Fruit fly (Drosophila melanogaster) whole organism, pupa: Measurements from ENCODE around the gene ush.

Experiments used
- CG10348 ChIP-seq: fragments of 200-800 bp; sonication (Bioruptor generic); IDR thresholded peaks from 2 replicates; pipeline ENCODE4 v1.3.6; 2022; ENCODE audit warnings: missing biosample characterization, missing genetic modification characterization
- CG13204 ChIP-seq: fragments of 200-800 bp; sonication (Bioruptor generic); optimal IDR thresholded peaks from 2 replicates; lab custom pipeline; 2018; ENCODE audit warnings: missing biosample characterization, mild to moderate bottlenecking, missing genetic modification characterization, moderate library complexity
- CG14655 ChIP-seq: fragments of 200-800 bp; sonication (Bioruptor generic); optimal IDR thresholded peaks from 3 replicates; lab custom pipeline; 2017; ENCODE audit warnings: mild to moderate bottlenecking, missing biosample characterization, missing genetic modification reagents, missing genetic modification characterization
- CG32121 ChIP-seq: fragments of 200-800 bp; sonication (Bioruptor generic); IDR thresholded peaks from 2 replicates; pipeline ENCODE4 v1.3.6; 2022; ENCODE audit warnings: missing biosample characterization, missing genetic modification characterization
- CG8159 ChIP-seq: fragments of 200-800 bp; sonication (Bioruptor generic); optimal IDR thresholded peaks from 3 replicates; lab custom pipeline; 2018; ENCODE audit warnings: missing biosample characterization, mild to moderate bottlenecking, missing genetic modification characterization, moderate library complexity
- CG9948 ChIP-seq: fragments of 200-800 bp; sonication (Bioruptor generic); optimal IDR thresholded peaks from 2 replicates; lab custom pipeline; 2018; ENCODE audit warnings: missing biosample characterization, mild to moderate bottlenecking, missing genetic modification characterization, moderate library complexity
- EcR ChIP-seq: fragments of 200-800 bp; sonication (Bioruptor generic); optimal IDR thresholded peaks from 3 replicates; lab custom pipeline; 2019; ENCODE audit warnings: missing biosample characterization, missing genetic modification characterization, mild to moderate bottlenecking, moderate library complexity, missing genetic modification reagents
- Ets98B ChIP-seq: fragments of 200-800 bp; sonication (Bioruptor generic); IDR thresholded peaks from 2 replicates; pipeline ENCODE4 v1.3.6; 2022; ENCODE audit warnings: missing biosample characterization, missing genetic modification characterization
- fd96Ca ChIP-seq: fragments of 200-800 bp; sonication (Bioruptor generic); IDR thresholded peaks from 3 replicates; pipeline ENCODE4 v1.3.6; 2022; ENCODE audit warnings: missing biosample characterization, missing genetic modification characterization

dm6 chr2L:495381-496240 is 19.6 kb downstream of the ush start:
- TF ChIP-seq EcR (no peak), CG14655 (GFP tag; lab: Kevin White, UChicago) (no peak), CG32121 (GFP tag; lab: Robert Waterston, UW) (no peak), CG9948 (tag; lab: Kevin White, UChicago) (no peak), CG8159 (tag; lab: Kevin White, UChicago) (no peak), CG13204 (GFP tag; lab: Kevin White, UChicago) (no peak), CG10348 (GFP tag; lab: Robert Waterston, UW) (no peak), fd96Ca (no peak), Ets98B (no peak)
